Worm (Caenorhabditis elegans) whole organism, late embryonic: ENCODE data around the gene ugt-10.

ENCODE experiments used
- ceh-14 ChIP-seq: sonication (generic microtip); optimal IDR thresholded peaks from 2 replicates; lab custom pipeline; 2016; ENCODE audit warnings: missing genotype, missing genetic modification characterization, missing compliant biosample characterization
- fkh-6 ChIP-seq: sonication (generic microtip); optimal IDR thresholded peaks from 2 replicates; lab custom pipeline; 2016; ENCODE audit warnings: missing genetic modification characterization, missing compliant biosample characterization
- lim-6 ChIP-seq: sonication (generic microtip); optimal IDR thresholded peaks from 2 replicates; lab custom pipeline; 2016; ENCODE audit warnings: missing genetic modification characterization, missing compliant biosample characterization
- pha-2 ChIP-seq: sonication (generic microtip); optimal IDR thresholded peaks from 2 replicates; lab custom pipeline; 2017; ENCODE audit warnings: mild to moderate bottlenecking, missing genetic modification characterization, missing compliant biosample characterization
- unc-86 ChIP-seq: sonication (generic microtip); optimal IDR thresholded peaks from 2 replicates; lab custom pipeline; 2016; ENCODE audit warnings: missing genetic modification characterization, missing compliant biosample characterization

ce11 chrV:4914879-4915278 lies 15.0 kb upstream of the ugt-10 start, which contains the start of gene H23N18.6:
- TF ChIP-seq fkh-6: no peak
- no peak for TF ChIP-seq lim-6
- TF ChIP-seq unc-86 (tag; lab: Kevin White, UChicago): no peak
- no peak for TF ChIP-seq ceh-14 (tag; lab: Kevin White, UChicago)
- no peak for TF ChIP-seq pha-2 (tag; lab: Kevin White, UChicago)
